Fruit fly (Drosophila melanogaster) whole organism, embryonic: Measurements from ENCODE around the gene CG33268.
A peak's percentile ranks its signal among the peaks of the same experiment; 100 is the strongest.

ENCODE experiments used
- C15 ChIP-seq: fragments of 200-800 bp; sonication (Bioruptor generic); IDR thresholded peaks from 3 replicates; pipeline ENCODE4 v1.3.6; 2022; ENCODE audit warnings: missing biosample characterization, missing genetic modification characterization
- CG1024 ChIP-seq: fragments of 200-800 bp; sonication (Bioruptor generic); IDR thresholded peaks from 2 replicates; pipeline ENCODE4 v1.3.6; 2022; ENCODE audit warnings: missing biosample characterization, missing genetic modification characterization
- CG10543 ChIP-seq: fragments of 200-800 bp; sonication (Bioruptor generic); optimal IDR thresholded peaks from 3 replicates; lab custom pipeline; 2017; ENCODE audit warnings: missing biosample characterization, mild to moderate bottlenecking, missing genetic modification characterization, moderate library complexity
- CG11398 ChIP-seq: fragments of 200-800 bp; sonication (Bioruptor generic); optimal IDR thresholded peaks from 2 replicates; lab custom pipeline; 2016; ENCODE audit warnings: missing biosample characterization, missing genetic modification characterization
- CG11695 ChIP-seq: fragments of 200-800 bp; sonication (Bioruptor generic); IDR thresholded peaks from 3 replicates; pipeline ENCODE4 v1.3.6; 2022; ENCODE audit warnings: missing biosample characterization, missing genetic modification characterization
- CG12155 ChIP-seq: fragments of 200-800 bp; sonication (Bioruptor generic); optimal IDR thresholded peaks from 3 replicates; lab custom pipeline; 2016; ENCODE audit warnings: missing biosample characterization, missing genetic modification characterization
- CG13296 ChIP-seq: fragments of 200-800 bp; sonication (Bioruptor generic); optimal IDR thresholded peaks from 3 replicates; lab custom pipeline; 2018; ENCODE audit warnings: missing biosample characterization, mild to moderate bottlenecking, missing genetic modification characterization
- CG1603 ChIP-seq: fragments of 200-800 bp; sonication (Bioruptor generic); optimal IDR thresholded peaks from 2 replicates; lab custom pipeline; 2019; ENCODE audit warnings: missing biosample characterization, mild to moderate bottlenecking, missing genetic modification characterization, moderate library complexity
- CG18011 ChIP-seq: fragments of 200-800 bp; sonication (Bioruptor generic); optimal IDR thresholded peaks from 2 replicates; lab custom pipeline; 2017; ENCODE audit warnings: missing biosample characterization, missing genetic modification characterization, mild to moderate bottlenecking, moderate library complexity, missing genotype
- CG18599 ChIP-seq: fragments of 200-800 bp; sonication (Bioruptor generic); optimal IDR thresholded peaks from 3 replicates; lab custom pipeline; 2017; ENCODE audit warnings: missing biosample characterization, missing genetic modification characterization, mild to moderate bottlenecking, moderate library complexity, missing genetic modification reagents
- CG2120 ChIP-seq: fragments of 200-800 bp; sonication (Bioruptor generic); optimal IDR thresholded peaks from 3 replicates; lab custom pipeline; 2016; ENCODE audit warnings: missing biosample characterization, missing genetic modification characterization
- CG2678 ChIP-seq: fragments of 200-800 bp; sonication (Bioruptor generic); optimal IDR thresholded peaks from 3 replicates; lab custom pipeline; 2019; ENCODE audit warnings: missing biosample characterization, mild to moderate bottlenecking, missing genetic modification characterization, moderate library complexity
- CG2889 ChIP-seq: fragments of 200-800 bp; sonication (Bioruptor generic); IDR thresholded peaks from 3 replicates; pipeline ENCODE4 v1.3.6; 2022; ENCODE audit warnings: missing biosample characterization, missing genetic modification characterization
- CG33213 ChIP-seq: fragments of 200-800 bp; sonication (Bioruptor generic); optimal IDR thresholded peaks from 3 replicates; lab custom pipeline; 2016; ENCODE audit warnings: missing biosample characterization, missing genetic modification characterization
- CG33557 ChIP-seq: fragments of 200-800 bp; sonication (Bioruptor generic); optimal IDR thresholded peaks from 2 replicates; lab custom pipeline; 2019; ENCODE audit warnings: missing biosample characterization, mild to moderate bottlenecking, missing genetic modification characterization, moderate library complexity
- CG34422 ChIP-seq: fragments of 200-800 bp; sonication (Bioruptor generic); IDR thresholded peaks from 3 replicates; pipeline ENCODE4 v1.3.6; 2022; ENCODE audit warnings: missing biosample characterization, missing genetic modification characterization
- CG3726 ChIP-seq: fragments of 200-800 bp; sonication (Bioruptor generic); IDR thresholded peaks from 3 replicates; pipeline ENCODE4, ENCODE4 v1.3.6; 2022; ENCODE audit warnings: missing biosample characterization, missing genetic modification characterization
- CG42726 ChIP-seq: fragments of 200-800 bp; sonication (Bioruptor generic); IDR thresholded peaks from 2 replicates; pipeline ENCODE4 v1.3.6; 2022; ENCODE audit warnings: missing biosample characterization, missing genetic modification characterization; ENCODE audit not compliant: partially characterized antibody
- CG4360 ChIP-seq: fragments of 200-800 bp; sonication (Bioruptor generic); IDR thresholded peaks from 2 replicates; pipeline ENCODE4 v1.3.6; 2022; ENCODE audit warnings: missing biosample characterization, missing genetic modification characterization
- CG4820 ChIP-seq: fragments of 200-800 bp; sonication (Bioruptor generic); optimal IDR thresholded peaks from 3 replicates; lab custom pipeline; 2016; ENCODE audit warnings: missing biosample characterization, missing genetic modification characterization
- CG7963 ChIP-seq: fragments of 200-800 bp; sonication (Bioruptor generic); IDR thresholded peaks from 3 replicates; pipeline ENCODE4 v1.3.6; 2022; ENCODE audit warnings: missing biosample characterization, missing genetic modification characterization; ENCODE audit not compliant: partially characterized antibody
- CG8290 ChIP-seq, 3 experiments: fragments of 200-800 bp; sonication (Bioruptor generic); optimal IDR thresholded peaks; 2 replicates each; lab custom pipeline; 2016 to 2019; ENCODE audit warnings: missing biosample characterization in 3 of 3, missing genetic modification characterization in 3 of 3, mild to moderate bottlenecking in 2 of 3, moderate library complexity in 1 of 3
- CHES-1-like ChIP-seq: fragments of 200-800 bp; sonication (Bioruptor generic); optimal IDR thresholded peaks from 2 replicates; lab custom pipeline; 2016; ENCODE audit warnings: missing biosample characterization, missing genetic modification characterization
- Camta ChIP-seq: fragments of 200-800 bp; sonication (Bioruptor generic); optimal IDR thresholded peaks from 2 replicates; lab custom pipeline; 2016; ENCODE audit warnings: missing biosample characterization, missing genetic modification characterization
- CrebB ChIP-seq: fragments of 200-800 bp; sonication (Bioruptor generic); optimal IDR thresholded peaks from 3 replicates; lab custom pipeline; 2018; ENCODE audit warnings: missing biosample characterization, mild to moderate bottlenecking, missing genetic modification characterization
- Dbx ChIP-seq: fragments of 200-800 bp; sonication (Bioruptor generic); IDR thresholded peaks from 3 replicates; pipeline ENCODE4 v1.3.6; 2022; ENCODE audit warnings: missing biosample characterization, missing genetic modification characterization
- Ets97D ChIP-seq: fragments of 200-800 bp; sonication (Bioruptor generic); optimal IDR thresholded peaks from 3 replicates; lab custom pipeline; 2016; ENCODE audit warnings: missing biosample characterization, missing genetic modification characterization
- Hr3 ChIP-seq: fragments of 200-800 bp; sonication (Bioruptor generic); optimal IDR thresholded peaks from 3 replicates; lab custom pipeline; 2016; ENCODE audit warnings: missing biosample characterization, missing genetic modification characterization
- Kr ChIP-seq: fragments of 200-800 bp; sonication (Bioruptor generic); optimal IDR thresholded peaks from 2 replicates; lab custom pipeline; 2017; ENCODE audit warnings: missing biosample characterization, mild to moderate bottlenecking, missing genetic modification characterization
- NC2β ChIP-seq: fragments of 200-800 bp; sonication (Bioruptor generic); optimal IDR thresholded peaks from 2 replicates; lab custom pipeline; 2016; ENCODE audit warnings: missing biosample characterization, missing genetic modification characterization
- Nf-YB ChIP-seq: fragments of 200-800 bp; sonication (Bioruptor generic); optimal IDR thresholded peaks from 3 replicates; lab custom pipeline; 2019; ENCODE audit warnings: missing biosample characterization, mild to moderate bottlenecking, missing genetic modification characterization, moderate library complexity
- Optix ChIP-seq: fragments of 200-800 bp; sonication (Bioruptor generic); IDR thresholded peaks from 3 replicates; pipeline ENCODE4 v1.3.6; 2022; ENCODE audit warnings: missing biosample characterization, missing genetic modification characterization
- Sox100B ChIP-seq: fragments of 200-800 bp; sonication (Bioruptor generic); optimal IDR thresholded peaks from 3 replicates; lab custom pipeline; 2018; ENCODE audit warnings: missing biosample characterization, mild to moderate bottlenecking, missing genetic modification characterization
- Taf1 ChIP-seq: fragments of 200-800 bp; sonication (Bioruptor generic); IDR thresholded peaks from 2 replicates; pipeline ENCODE4 v1.3.6; 2022; ENCODE audit warnings: missing biosample characterization, missing genetic modification characterization
- Usf ChIP-seq: fragments of 200-800 bp; sonication (Bioruptor generic); optimal IDR thresholded peaks from 2 replicates; lab custom pipeline; 2017; ENCODE audit warnings: missing genotype, missing biosample characterization, missing genetic modification characterization
- caup ChIP-seq: fragments of 200-800 bp; sonication (Bioruptor generic); optimal IDR thresholded peaks from 3 replicates; lab custom pipeline; 2017; ENCODE audit warnings: missing biosample characterization, mild to moderate bottlenecking, missing genetic modification characterization, moderate library complexity; ENCODE audit not compliant: severe bottlenecking
- chn ChIP-seq: fragments of 200-800 bp; sonication (Bioruptor generic); optimal IDR thresholded peaks from 2 replicates; lab custom pipeline; 2016; ENCODE audit warnings: missing biosample characterization, missing genetic modification characterization
- dmrt99B ChIP-seq: fragments of 200-800 bp; sonication (Bioruptor generic); optimal IDR thresholded peaks from 2 replicates; lab custom pipeline; 2018; ENCODE audit warnings: missing biosample characterization, mild to moderate bottlenecking, missing genetic modification characterization, moderate library complexity
- grau ChIP-seq: fragments of 200-800 bp; optimal IDR thresholded peaks from 3 replicates; lab custom pipeline; 2019; ENCODE audit warnings: missing biosample characterization, mild to moderate bottlenecking, missing genetic modification characterization, moderate library complexity
- lab ChIP-seq: fragments of 200-800 bp; sonication (Bioruptor generic); optimal IDR thresholded peaks from 3 replicates; lab custom pipeline; 2017; ENCODE audit warnings: missing biosample characterization, missing genetic modification characterization, mild to moderate bottlenecking, moderate library complexity, missing genetic modification reagents
- onecut ChIP-seq: fragments of 200-800 bp; sonication (Bioruptor generic); IDR thresholded peaks from 2 replicates; pipeline ENCODE4 v1.3.6; 2022; ENCODE audit warnings: missing biosample characterization, missing genetic modification characterization
- p53 ChIP-seq: fragments of 200-800 bp; sonication (Bioruptor generic); optimal IDR thresholded peaks from 2 replicates; lab custom pipeline; 2016; ENCODE audit warnings: missing biosample characterization, missing genetic modification characterization
- sens ChIP-seq: fragments of 200-800 bp; sonication (Bioruptor generic); peaks from one replicate; lab custom pipeline; 2016; ENCODE audit warnings: missing biosample characterization, missing genetic modification characterization
- sens-2 ChIP-seq: fragments of 200-800 bp; sonication (Bioruptor generic); IDR thresholded peaks from 2 replicates; pipeline ENCODE4 v1.3.6; 2022; ENCODE audit warnings: missing biosample characterization, missing genetic modification characterization
- slou ChIP-seq: fragments of 200-800 bp; sonication (Bioruptor generic); optimal IDR thresholded peaks from 3 replicates; lab custom pipeline; 2016; ENCODE audit warnings: missing biosample characterization, missing genetic modification characterization
- sob ChIP-seq: fragments of 200-800 bp; sonication (Bioruptor generic); IDR thresholded peaks from 2 replicates; pipeline ENCODE4 v1.3.6; 2022; ENCODE audit warnings: missing biosample characterization, missing genetic modification characterization
- stc ChIP-seq: fragments of 200-800 bp; sonication (Bioruptor generic); IDR thresholded peaks from 2 replicates; pipeline ENCODE4 v1.3.6; 2022; ENCODE audit warnings: missing biosample characterization, missing genetic modification characterization
- z ChIP-seq: fragments of 200-800 bp; sonication (Bioruptor generic); IDR thresholded peaks from 3 replicates; pipeline ENCODE4 v1.3.6; 2022; ENCODE audit warnings: missing biosample characterization, missing genetic modification characterization

The CG33268 gene

dm6 chr3L:11622750-11623149 lies 31.7 kb upstream of the CG33268 start (continued):
- no peak for TF ChIP-seq Nf-YB
- TF ChIP-seq stc (GFP tag; lab: Robert Waterston, UW) = no peak
- TF ChIP-seq p53 (GFP tag; lab: Kevin White, UChicago) = no peak
- no peak for TF ChIP-seq CG4820 (GFP tag; lab: Kevin White, UChicago)
- no peak for TF ChIP-seq grau (tag; lab: Kevin White, UChicago)
- TF ChIP-seq, all 482 proteins: peak for 8

- TF ChIP-seq onecut (GFP tag; lab: Robert Waterston, UW) (no peak), CG1024 (GFP tag; lab: Robert Waterston, UW) (no peak), CG8290 (GFP tag; optimal IDR thresholded peaks at IDR 0.05; lab: Kevin White, UChicago) (no peak), CG8290 (tag; optimal IDR thresholded peaks at IDR 0.05; lab: Kevin White, UChicago) (no peak), CG7963 (GFP tag; lab: Robert Waterston, UW) (no peak)
Observed at dm6 chr3L:11620001-11620400, 29.0 kb upstream of the CG33268 start, which contains the start of gene Muc68Ca. TSS of gene Muc68Ca (minus strand) at chr3L:11620101.

- TF ChIP-seq CG3726 (GFP tag; lab: Robert Waterston, UW) (no peak), CrebB (tag; lab: Kevin White, UChicago) (no peak), dmrt99B (no peak), Dbx (GFP tag; lab: Robert Waterston, UW) (no peak), sens-2 (no peak), CG42726 (no peak), Sox100B (GFP tag; lab: Kevin White, UChicago) (no peak), sob (GFP tag; lab: Robert Waterston, UW) (0 out of 2 replicates have a peak, but pooled peaks have one; percentile 35), CG4360 (GFP tag; lab: Robert Waterston, UW) (no peak), CG33213 (no peak), p53 (GFP tag; lab: Kevin White, UChicago) (no peak), CG18599 (GFP tag; lab: Kevin White, UChicago) (peak; percentile 43), z (GFP tag; lab: Robert Waterston, UW) (no peak), CG2678 (tag; lab: Kevin White, UChicago) (no peak), CG1603 (no peak), CG2889 (GFP tag; lab: Robert Waterston, UW) (no peak), Ets97D (GFP tag; lab: Kevin White, UChicago) (no peak), CG2120 (GFP tag; lab: Kevin White, UChicago) (no peak), Hr3 (GFP tag; lab: Kevin White, UChicago) (no peak), CG34422 (GFP tag; lab: Robert Waterston, UW) (no peak), CHES-1-like (no peak), NC2β (GFP tag; lab: Kevin White, UChicago) (no peak), caup (GFP tag; lab: Kevin White, UChicago) (peak; percentile 42), CG13296 (GFP tag; lab: Kevin White, UChicago) (peak; percentile 6), CG11695 (GFP tag; lab: Robert Waterston, UW) (0 out of 3 replicates have a peak, but pooled peaks have one; percentile 25), chn (GFP tag; lab: Kevin White, UChicago) (no peak), CG33557 (GFP tag; lab: Kevin White, UChicago) (no peak), CG11398 (GFP tag; lab: Kevin White, UChicago) (no peak), Kr (GFP tag; lab: Kevin White, UChicago) (no peak), slou (GFP tag; lab: Kevin White, UChicago) (no peak), CG18011 (GFP tag; lab: Kevin White, UChicago) (no peak), Usf (no peak), Camta (GFP tag; lab: Kevin White, UChicago) (no peak), C15 (no peak), Optix (no peak), lab (GFP tag; lab: Kevin White, UChicago) (peak; percentile 52), sens (GFP tag; lab: Kevin White, UChicago) (no peak), CG10543 (no peak), CG12155 (no peak), Taf1 (GFP tag; lab: Robert Waterston, UW) (no peak)
Observed at dm6 chr3L:11609835-11610234, 18.8 kb upstream of the CG33268 start, which contains the start of gene CG42832. TSS of gene CG42832 (plus strand) at chr3L:11610135.
